Fruit fly (Drosophila melanogaster): Measurements from ENCODE around the gene papi.

Gene papi

dm6 chr2L:2198613-2199432, 21.7 kb upstream of the papi start:
- no peak for TF ChIP-seq fd96Ca (GFP tag; IDR thresholded peaks at IDR 0.05)
- no peak for TF ChIP-seq Ets98B (GFP tag; IDR thresholded peaks at IDR 0.05)
- TF ChIP-seq rn (GFP tag; IDR thresholded peaks at IDR 0.05) = no peak
- TF ChIP-seq Snoo (tag; optimal IDR thresholded peaks at IDR 0.05) = peak; percentile 98
- TF ChIP-seq D1 (tag; optimal IDR thresholded peaks at IDR 0.05) = peak; percentile 94
- TF ChIP-seq EcR (GFP tag; optimal IDR thresholded peaks at IDR 0.05) = peak; percentile 92
- no peak for TF ChIP-seq CG10348 (GFP tag; IDR thresholded peaks at IDR 0.05)
- no peak for TF ChIP-seq CG32121 (GFP tag; IDR thresholded peaks at IDR 0.05)
- TF ChIP-seq CG34367 (tag; optimal IDR thresholded peaks at IDR 0.05) = peak; percentile 95
- peak; percentile 95 for TF ChIP-seq gl (tag; optimal IDR thresholded peaks at IDR 0.05)
- peak; percentile 99 for TF ChIP-seq Pif1A (GFP tag; optimal IDR thresholded peaks at IDR 0.05)
- TF ChIP-seq CG4496 (GFP tag; IDR thresholded peaks at IDR 0.05) = no peak
- TF ChIP-seq CG8301 (tag; optimal IDR thresholded peaks at IDR 0.05) = peak; percentile 99
- TF ChIP-seq CG14655 (GFP tag; optimal IDR thresholded peaks at IDR 0.05) = peak; percentile 100
- TF ChIP-seq CG9948 (tag; optimal IDR thresholded peaks at IDR 0.05) = peak; percentile 98
- peak; percentile 98 for TF ChIP-seq Pif1B (GFP tag; optimal IDR thresholded peaks at IDR 0.05)
- peak; percentile 74 for TF ChIP-seq CG13204 (GFP tag; optimal IDR thresholded peaks at IDR 0.05)
- peak; percentile 95 for TF ChIP-seq CG8159 (tag; optimal IDR thresholded peaks at IDR 0.05)
- TF ChIP-seq CG15710 (tag; optimal IDR thresholded peaks at IDR 0.05) = peak; percentile 94
- TF ChIP-seq CG17806 (tag; optimal IDR thresholded peaks at IDR 0.05) = peak; percentile 98
- no peak for TF ChIP-seq CG12605 (GFP tag; IDR thresholded peaks at IDR 0.05)

DNA sequence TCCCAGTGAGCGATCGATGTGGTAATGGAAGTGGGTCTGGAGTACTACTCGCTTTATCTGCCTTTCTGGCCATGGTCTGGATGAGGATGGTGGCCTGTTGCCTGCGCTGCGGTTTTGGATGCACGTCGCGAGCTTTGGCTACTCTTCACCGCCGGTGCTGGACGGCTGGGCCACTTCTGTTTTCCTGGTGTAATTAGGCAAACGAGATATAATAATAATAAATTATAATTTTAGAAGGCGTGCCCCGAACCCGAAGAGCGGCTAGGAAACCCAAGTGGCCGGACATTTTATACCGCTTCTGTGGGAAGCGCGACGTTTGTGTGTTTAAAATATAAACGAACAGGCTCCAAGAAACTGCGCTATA, 21.1 kb upstream of the papi start:
- TF ChIP-seq CG34367 (tag; optimal IDR thresholded peaks at IDR 0.05) = no peak
- no peak for TF ChIP-seq Ets98B (GFP tag; IDR thresholded peaks at IDR 0.05)
- no peak for TF ChIP-seq CG17806 (tag; optimal IDR thresholded peaks at IDR 0.05)

dm6 chr2L:2200136-2201036, 20.2 kb upstream of the papi start:
- TF ChIP-seq CG9948 (tag; optimal IDR thresholded peaks at IDR 0.05) (no peak), CG10348 (GFP tag; IDR thresholded peaks at IDR 0.05) (no peak), CG15710 (tag; optimal IDR thresholded peaks at IDR 0.05) (no peak), CG17806 (tag; optimal IDR thresholded peaks at IDR 0.05) (peak; percentile 7), CG12605 (GFP tag; IDR thresholded peaks at IDR 0.05) (no peak), Pif1A (GFP tag; optimal IDR thresholded peaks at IDR 0.05) (no peak), Snoo (tag; optimal IDR thresholded peaks at IDR 0.05) (no peak), CG34367 (tag; optimal IDR thresholded peaks at IDR 0.05) (no peak), rn (GFP tag; IDR thresholded peaks at IDR 0.05) (no peak), CG8159 (tag; optimal IDR thresholded peaks at IDR 0.05) (no peak), CG14655 (GFP tag; optimal IDR thresholded peaks at IDR 0.05) (no peak), Ets98B (GFP tag; IDR thresholded peaks at IDR 0.05) (no peak), CG4496 (GFP tag; IDR thresholded peaks at IDR 0.05) (no peak), CG13204 (GFP tag; optimal IDR thresholded peaks at IDR 0.05) (peak; percentile 67), EcR (GFP tag; optimal IDR thresholded peaks at IDR 0.05) (peak; percentile 100), CG32121 (GFP tag; IDR thresholded peaks at IDR 0.05) (no peak)

dm6 chr2L:2201107-2201561, 19.4 kb upstream of the papi start:
- TF ChIP-seq Pif1A (GFP tag; optimal IDR thresholded peaks at IDR 0.05) = peak; percentile 91
- TF ChIP-seq Snoo (tag; optimal IDR thresholded peaks at IDR 0.05) = peak; percentile 75
- TF ChIP-seq CG8301 (tag; optimal IDR thresholded peaks at IDR 0.05) = peak; percentile 95
- peak; percentile 88 for TF ChIP-seq CG15710 (tag; optimal IDR thresholded peaks at IDR 0.05)
- TF ChIP-seq CG4496 (GFP tag; IDR thresholded peaks at IDR 0.05) = peak; percentile 93
- TF ChIP-seq CG8159 (tag; optimal IDR thresholded peaks at IDR 0.05) = peak; percentile 90
- TF ChIP-seq rn (GFP tag; IDR thresholded peaks at IDR 0.05) = peak; percentile 67; the same call in 1 of the 2 replicates
- TF ChIP-seq CG17806 (tag; optimal IDR thresholded peaks at IDR 0.05) = peak; percentile 90
- TF ChIP-seq EcR (GFP tag; optimal IDR thresholded peaks at IDR 0.05) = no peak
- TF ChIP-seq CG32121 (GFP tag; IDR thresholded peaks at IDR 0.05) = peak; percentile 90
- TF ChIP-seq CG12605 (GFP tag; IDR thresholded peaks at IDR 0.05) = peak; percentile 70; the same call in 1 of the 2 replicates
- peak; percentile 82 for TF ChIP-seq CG34367 (tag; optimal IDR thresholded peaks at IDR 0.05)
- peak; percentile 77 for TF ChIP-seq D1 (tag; optimal IDR thresholded peaks at IDR 0.05)
- peak; percentile 86 for TF ChIP-seq Pif1B (GFP tag; optimal IDR thresholded peaks at IDR 0.05)
- peak; percentile 62 for TF ChIP-seq gl (tag; optimal IDR thresholded peaks at IDR 0.05)
- TF ChIP-seq CG10348 (GFP tag; IDR thresholded peaks at IDR 0.05) = peak; percentile 39; the same call in 1 of the 2 replicates
- peak; percentile 84 for TF ChIP-seq Ets98B (GFP tag; IDR thresholded peaks at IDR 0.05)
- TF ChIP-seq CG9948 (tag; optimal IDR thresholded peaks at IDR 0.05) = peak; percentile 93
- TF ChIP-seq fd96Ca (GFP tag; IDR thresholded peaks at IDR 0.05) = peak; percentile 89
- peak; percentile 98 for TF ChIP-seq CG14655 (GFP tag; optimal IDR thresholded peaks at IDR 0.05)
- peak; percentile 11 for TF ChIP-seq CG13204 (GFP tag; optimal IDR thresholded peaks at IDR 0.05)

Measured in whole organism, pupa.